Fruit fly (Drosophila melanogaster) whole organism, adult: ENCODE data around the gene Sfp36F.

Source experiments
- CG11617 ChIP-seq: fragments of 200-800 bp; sonication (Bioruptor generic); optimal IDR thresholded peaks from 2 replicates; lab custom pipeline; 2017; ENCODE audit warnings: mild to moderate bottlenecking, missing biosample characterization, missing genetic modification reagents, missing genetic modification characterization
- CG12768 ChIP-seq: fragments of 200-800 bp; sonication (Bioruptor generic); optimal IDR thresholded peaks from 2 replicates; lab custom pipeline; 2017; ENCODE audit warnings: missing biosample characterization, missing genetic modification characterization, mild to moderate bottlenecking, moderate library complexity, missing genetic modification reagents
- CG14711 ChIP-seq: fragments of 200-800 bp; sonication (Bioruptor generic); optimal IDR thresholded peaks from 2 replicates; lab custom pipeline; 2018; ENCODE audit warnings: missing biosample characterization, mild to moderate bottlenecking, missing genetic modification characterization, moderate library complexity
- CG33017 ChIP-seq: fragments of 200-800 bp; sonication (Bioruptor generic); optimal IDR thresholded peaks from 2 replicates; lab custom pipeline; 2018; ENCODE audit warnings: missing biosample characterization, mild to moderate bottlenecking, missing genetic modification characterization, moderate library complexity
- CG5204 ChIP-seq: fragments of 200-800 bp; sonication (Bioruptor generic); optimal IDR thresholded peaks from 2 replicates; lab custom pipeline; 2016; ENCODE audit warnings: missing biosample characterization, missing genetic modification characterization
- CG7045 ChIP-seq: fragments of 200-800 bp; sonication (Bioruptor generic); optimal IDR thresholded peaks from 2 replicates; lab custom pipeline; 2017; ENCODE audit warnings: missing biosample characterization, mild to moderate bottlenecking, missing genetic modification characterization
- CG7101 ChIP-seq: fragments of 200-800 bp; sonication (Bioruptor generic); optimal IDR thresholded peaks from 2 replicates; lab custom pipeline; 2018; ENCODE audit warnings: missing biosample characterization, mild to moderate bottlenecking, missing genetic modification characterization, moderate library complexity
- Clk ChIP-seq: fragments of 200-800 bp; sonication (Bioruptor generic); optimal IDR thresholded peaks from 2 replicates; lab custom pipeline; 2017; ENCODE audit warnings: missing biosample characterization, missing genetic modification characterization
- Crg-1 ChIP-seq: fragments of 200-800 bp; sonication (Bioruptor generic); optimal IDR thresholded peaks from 2 replicates; lab custom pipeline; 2016; ENCODE audit warnings: missing biosample characterization, missing genetic modification characterization
- Hr96 ChIP-seq: fragments of 200-800 bp; sonication (Bioruptor generic); optimal IDR thresholded peaks from 2 replicates; lab custom pipeline; 2016; ENCODE audit warnings: missing biosample characterization, missing genetic modification characterization
- Mnt ChIP-seq: fragments of 200-800 bp; sonication (Bioruptor generic); optimal IDR thresholded peaks from 2 replicates; lab custom pipeline; 2016; ENCODE audit warnings: missing biosample characterization, mild to moderate bottlenecking, missing genetic modification characterization
- bab1 ChIP-seq: fragments of 200-800 bp; sonication (Bioruptor generic); optimal IDR thresholded peaks from 3 replicates; lab custom pipeline; 2019; ENCODE audit warnings: missing biosample characterization, mild to moderate bottlenecking, missing genetic modification characterization, moderate library complexity
- cic ChIP-seq: fragments of 200-800 bp; sonication (Bioruptor generic); optimal IDR thresholded peaks from 2 replicates; lab custom pipeline; 2017; ENCODE audit warnings: missing biosample characterization, mild to moderate bottlenecking, missing genetic modification characterization, moderate library complexity
- cnc ChIP-seq, 2 experiments: fragments of >200 bp; optimal IDR thresholded peaks; 2 replicates each; lab custom pipeline; 2017
- kay ChIP-seq: fragments of 200-800 bp; sonication (Bioruptor generic); peaks from one replicate; lab custom pipeline; 2016; ENCODE audit warnings: missing biosample characterization, missing genetic modification characterization, borderline replicate concordance
- ovo ChIP-seq: fragments of 200-800 bp; sonication (Bioruptor generic); optimal IDR thresholded peaks from 2 replicates; lab custom pipeline; 2016; ENCODE audit warnings: missing biosample characterization, missing genetic modification characterization
- pad ChIP-seq: fragments of 200-800 bp; sonication (Bioruptor generic); optimal IDR thresholded peaks from 3 replicates; lab custom pipeline; 2017; ENCODE audit warnings: missing biosample characterization, missing genetic modification characterization, mild to moderate bottlenecking, moderate library complexity, missing genetic modification reagents
- tj ChIP-seq: fragments of 200-800 bp; sonication (Bioruptor generic); optimal IDR thresholded peaks from 3 replicates; lab custom pipeline; 2017; ENCODE audit warnings: missing biosample characterization, mild to moderate bottlenecking, missing genetic modification characterization, moderate library complexity

The Sfp36F gene

dm6 chr2L:18336531-18336930 is 44.2 kb downstream of the Sfp36F start:
- TF ChIP-seq ovo (GFP tag; lab: Kevin White, UChicago) (no peak), Clk (no peak), cnc (optimal IDR thresholded peaks at IDR 0.05; lab: Kevin White, UChicago) (no peak), CG33017 (tag; lab: Kevin White, UChicago) (no peak), CG12768 (GFP tag; lab: Kevin White, UChicago) (no peak), Mnt (GFP tag; lab: Kevin White, UChicago) (no peak), tj (GFP tag; lab: Kevin White, UChicago) (no peak), CG14711 (no peak), CG11617 (GFP tag; lab: Kevin White, UChicago) (no peak), CG5204 (GFP tag; lab: Kevin White, UChicago) (no peak), CG7101 (no peak), Crg-1 (GFP tag; lab: Kevin White, UChicago) (no peak), bab1 (no peak), cic (GFP tag; lab: Kevin White, UChicago) (no peak), pad (GFP tag; lab: Kevin White, UChicago) (no peak)

DNA sequence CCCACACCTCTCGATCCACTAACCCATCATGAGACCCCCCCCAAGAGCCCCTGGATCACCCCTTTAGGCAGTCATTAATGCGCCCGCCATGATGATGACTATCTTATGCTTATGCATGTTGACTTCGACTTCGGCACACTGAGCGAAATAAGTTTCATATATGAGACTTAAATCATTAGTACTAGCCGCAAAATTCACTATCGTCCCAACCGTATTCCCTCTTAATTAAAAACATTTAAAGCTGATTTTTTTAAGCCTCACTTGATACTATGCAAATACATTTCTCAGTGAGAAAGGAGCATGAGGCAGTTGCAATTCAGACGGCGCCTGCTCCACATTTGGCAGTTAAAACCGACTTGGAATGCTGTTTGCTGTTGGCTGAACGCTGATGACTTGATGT is 48.6 kb downstream of the Sfp36F start:
- TF ChIP-seq CG7101 (no peak), Hr96 (GFP tag; lab: Kevin White, UChicago) (no peak), Mnt (GFP tag; lab: Kevin White, UChicago) (no peak), bab1 (no peak), ovo (GFP tag; lab: Kevin White, UChicago) (no peak), Clk (no peak), CG5204 (GFP tag; lab: Kevin White, UChicago) (no peak), CG33017 (tag; lab: Kevin White, UChicago) (no peak), cic (GFP tag; lab: Kevin White, UChicago) (no peak), tj (GFP tag; lab: Kevin White, UChicago) (no peak), CG7045 (GFP tag; lab: Kevin White, UChicago) (no peak), CG12768 (GFP tag; lab: Kevin White, UChicago) (no peak), Crg-1 (GFP tag; lab: Kevin White, UChicago) (no peak), CG11617 (GFP tag; lab: Kevin White, UChicago) (no peak), kay (GFP tag; lab: Kevin White, UChicago) (no peak), CG14711 (no peak), cnc (optimal IDR thresholded peaks at IDR 0.05; lab: Kevin White, UChicago) (no peak)
